Worm (Caenorhabditis elegans) whole organism, L4 larva: ENCODE data around the gene F22F7.12.

Experiments used
- ceh-82 ChIP-seq: sonication (generic microtip); optimal IDR thresholded peaks from 2 replicates; lab custom pipeline; 2017; ENCODE audit warnings: missing biosample characterization, missing genetic modification characterization
- egl-27 ChIP-seq: sonication (generic microtip); optimal IDR thresholded peaks from 3 replicates; lab custom pipeline; 2017; ENCODE audit warnings: missing biosample characterization, missing genetic modification reagents, missing genetic modification characterization
- lin-13 ChIP-seq: fragments of 150-350 bp; optimal IDR thresholded peaks from 2 replicates; lab custom pipeline; 2014; ENCODE audit warnings: missing biosample characterization, missing genetic modification reagents, missing genetic modification characterization
- lin-15B ChIP-seq: fragments of 150-350 bp; sonication (generic microtip); optimal IDR thresholded peaks from 3 replicates; lab custom pipeline; 2014; ENCODE audit warnings: missing biosample characterization, missing genetic modification characterization
- nhr-6 ChIP-seq: fragments of 150-350 bp; optimal IDR thresholded peaks from 2 replicates; lab custom pipeline; 2014; ENCODE audit warnings: missing biosample characterization, missing genetic modification characterization
- pqm-1 ChIP-seq: sonication (generic microtip); optimal IDR thresholded peaks from 2 replicates; lab custom pipeline; 2017; ENCODE audit warnings: missing biosample characterization, missing genetic modification characterization
- unc-62 ChIP-seq, 3 experiments: fragments of 150-350 bp in 1 of 3; sonication (generic microtip); optimal IDR thresholded peaks in 2 of 3; peaks in 1 of 3; 1 replicate in 1 of 3; 2 replicates in 2 of 3; lab custom pipeline; 2014 to 2017; ENCODE audit warnings: missing biosample characterization in 3 of 3, missing genetic modification characterization in 3 of 3, missing genetic modification reagents in 3 of 3, missing genotype in 1 of 3

- TF ChIP-seq ceh-82 (tag; lab: Kevin White, UChicago), result no peak
- no peak for TF ChIP-seq unc-62 (GFP tag; optimal IDR thresholded peaks at IDR 0.05 in 1 of 2; lab: Kevin White, UChicago)
- no peak for TF ChIP-seq unc-62 (tag; optimal IDR thresholded peaks at IDR 0.05; lab: Kevin White, UChicago)
- TF ChIP-seq nhr-6, result no peak
- no peak for TF ChIP-seq lin-15B (tag; lab: Kevin White, UChicago)
- TF ChIP-seq lin-13, result no peak
- no peak for TF ChIP-seq pqm-1 (tag; lab: Kevin White, UChicago)
- TF ChIP-seq egl-27, result no peak
Measured at ce11 chrV:2132675-2133074, 11.6 kb downstream of the F22F7.12 start.
